Worm (Caenorhabditis elegans) whole organism, L1 larva: Measurements from ENCODE around the gene klp-12.

Experiments used
- F16B12.6 ChIP-seq: fragments of 150-350 bp; optimal IDR thresholded peaks from 2 replicates; lab custom pipeline; 2014; ENCODE audit warnings: missing biosample characterization, missing genetic modification characterization
- blmp-1 ChIP-seq: fragments of 150-350 bp; optimal IDR thresholded peaks from 2 replicates; lab custom pipeline; 2014; ENCODE audit warnings: missing biosample characterization, missing genetic modification characterization
- ceh-8 ChIP-seq: fragments of 200-800 bp; sonication (Bioruptor generic); optimal IDR thresholded peaks from 2 replicates; lab custom pipeline; 2018; ENCODE audit warnings: mild to moderate bottlenecking, missing genetic modification characterization, moderate library complexity, missing compliant biosample characterization
- ceh-88 ChIP-seq: fragments of 200-800 bp; sonication (Bioruptor generic); IDR thresholded peaks from 2 replicates; pipeline ENCODE4 v1.3.6; 2022; ENCODE audit warnings: missing genetic modification characterization, missing compliant biosample characterization
- ceh-90 ChIP-seq: sonication (generic microtip); optimal IDR thresholded peaks from 2 replicates; lab custom pipeline; 2016; ENCODE audit warnings: missing genetic modification characterization, missing compliant biosample characterization
- efl-1 ChIP-seq, 4 experiments: fragments of 150-350 bp; optimal IDR thresholded peaks in 3 of 4; peaks in 1 of 4; 1 replicate in 1 of 4; 2 replicates in 3 of 4; lab custom pipeline; 2014; ENCODE audit warnings: missing biosample characterization in 2 of 4, missing genetic modification characterization in 2 of 4, missing genetic modification reagents in 2 of 4
- efl-3 ChIP-seq: fragments of 200-800 bp; sonication (Bioruptor generic); optimal IDR thresholded peaks from 2 replicates; lab custom pipeline; 2018; ENCODE audit warnings: mild to moderate bottlenecking, missing genetic modification characterization, missing compliant biosample characterization
- egl-13 ChIP-seq: sonication (generic microtip); optimal IDR thresholded peaks from 2 replicates; lab custom pipeline; 2016; ENCODE audit warnings: missing genotype, missing genetic modification reagents, missing genetic modification characterization, missing compliant biosample characterization
- egl-27 ChIP-seq, 2 experiments: fragments of 150-350 bp in 1 of 2; sonication (generic microtip); optimal IDR thresholded peaks; 3 replicates each; lab custom pipeline; 2017 to 2018; ENCODE audit warnings: missing biosample characterization in 2 of 2, missing genetic modification characterization in 2 of 2, missing genetic modification reagents in 2 of 2
- fos-1 ChIP-seq: fragments of 150-350 bp; optimal IDR thresholded peaks from 2 replicates; lab custom pipeline; 2014; ENCODE audit warnings: missing biosample characterization, missing genetic modification characterization
- hlh-17 ChIP-seq: fragments of 200-800 bp; sonication (Bioruptor generic); optimal IDR thresholded peaks from 2 replicates; lab custom pipeline; 2018; ENCODE audit warnings: missing genetic modification characterization, mild to moderate bottlenecking, missing compliant biosample characterization, moderate library complexity, borderline replicate concordance
- hlh-4 ChIP-seq: sonication (generic microtip); optimal IDR thresholded peaks from 2 replicates; lab custom pipeline; 2016; ENCODE audit warnings: mild to moderate bottlenecking, missing genetic modification characterization, missing compliant biosample characterization
- hpl-2 ChIP-seq: fragments of 150-350 bp; optimal IDR thresholded peaks from 2 replicates; lab custom pipeline; 2014; ENCODE audit warnings: missing biosample characterization, missing genetic modification reagents, missing genetic modification characterization
- irx-1 ChIP-seq: sonication (generic microtip); optimal IDR thresholded peaks from 2 replicates; lab custom pipeline; 2016; ENCODE audit warnings: missing genetic modification characterization, missing compliant biosample characterization
- lin-14 ChIP-seq: fragments of 200-800 bp; sonication (Bioruptor generic); optimal IDR thresholded peaks from 2 replicates; lab custom pipeline; 2018; ENCODE audit warnings: mild to moderate bottlenecking, missing genetic modification characterization, moderate library complexity, missing compliant biosample characterization
- lin-35 ChIP-seq, 2 experiments: fragments of 150-350 bp; optimal IDR thresholded peaks; 2 replicates each; lab custom pipeline; 2014; ENCODE audit warnings: missing biosample characterization in 2 of 2, missing genetic modification characterization in 2 of 2, missing genetic modification reagents in 2 of 2
- lir-3 ChIP-seq: sonication (generic microtip); optimal IDR thresholded peaks from 2 replicates; lab custom pipeline; 2016; ENCODE audit warnings: mild to moderate bottlenecking, missing genetic modification characterization, moderate library complexity, missing compliant biosample characterization; ENCODE audit not compliant: poor library complexity
- mdl-1 ChIP-seq, 2 experiments: fragments of 150-350 bp; optimal IDR thresholded peaks; 2 replicates each; lab custom pipeline; 2014 to 2017; ENCODE audit warnings: missing biosample characterization in 2 of 2, missing genetic modification characterization in 2 of 2, inconsistent platforms in 1 of 2
- mef-2 ChIP-seq: fragments of 150-350 bp; optimal IDR thresholded peaks from 2 replicates; lab custom pipeline; 2014; ENCODE audit warnings: missing biosample characterization, missing genetic modification characterization
- mep-1 ChIP-seq: fragments of 150-350 bp; optimal IDR thresholded peaks from 2 replicates; lab custom pipeline; 2014; ENCODE audit warnings: missing biosample characterization, missing genetic modification characterization
- nhr-11 ChIP-seq: fragments of 150-350 bp; optimal IDR thresholded peaks from 2 replicates; lab custom pipeline; 2014; ENCODE audit warnings: missing biosample characterization, missing genetic modification characterization
- nhr-12 ChIP-seq: sonication (generic microtip); optimal IDR thresholded peaks from 2 replicates; lab custom pipeline; 2017; ENCODE audit warnings: missing biosample characterization, missing genetic modification characterization
- nhr-19 ChIP-seq: fragments of 200-800 bp; sonication (Bioruptor generic); conservative IDR thresholded peaks from 2 replicates; pipeline ENCODE4 v1.3.6; 2022; ENCODE audit warnings: missing genetic modification characterization, missing compliant biosample characterization
- nhr-20 ChIP-seq: sonication (generic microtip); optimal IDR thresholded peaks from 2 replicates; lab custom pipeline; 2016; ENCODE audit warnings: mild to moderate bottlenecking, missing genetic modification characterization, missing compliant biosample characterization
- nhr-28 ChIP-seq: fragments of 150-350 bp; optimal IDR thresholded peaks from 2 replicates; lab custom pipeline; 2014; ENCODE audit warnings: missing biosample characterization, missing genetic modification characterization
- nhr-47 ChIP-seq: sonication (generic microtip); optimal IDR thresholded peaks from 2 replicates; lab custom pipeline; 2016; ENCODE audit warnings: mild to moderate bottlenecking, missing genetic modification characterization, moderate library complexity, missing compliant biosample characterization
- nhr-71 ChIP-seq: sonication (generic microtip); optimal IDR thresholded peaks from 2 replicates; lab custom pipeline; 2016; ENCODE audit warnings: mild to moderate bottlenecking, missing genetic modification characterization, moderate library complexity, missing compliant biosample characterization
- nhr-77 ChIP-seq: fragments of 150-350 bp; optimal IDR thresholded peaks from 2 replicates; lab custom pipeline; 2014; ENCODE audit warnings: missing biosample characterization, missing genetic modification characterization
- nhr-85 ChIP-seq: sonication (generic microtip); peaks from one replicate; lab custom pipeline; 2016; ENCODE audit warnings: missing genetic modification characterization, inconsistent platforms, missing compliant biosample characterization
- nhr-90 ChIP-seq: sonication (generic microtip); optimal IDR thresholded peaks from 2 replicates; lab custom pipeline; 2016; ENCODE audit warnings: mild to moderate bottlenecking, missing genetic modification characterization, missing compliant biosample characterization; ENCODE audit not compliant: poor library complexity
- rnt-1 ChIP-seq: sonication (generic microtip); optimal IDR thresholded peaks from 2 replicates; lab custom pipeline; 2016; ENCODE audit warnings: mild to moderate bottlenecking, missing genetic modification characterization, moderate library complexity, missing compliant biosample characterization
- snpc-4 ChIP-seq: fragments of 150-350 bp; optimal IDR thresholded peaks from 2 replicates; lab custom pipeline; 2014; ENCODE audit warnings: missing biosample characterization, missing genetic modification characterization
- snu-23 ChIP-seq: sonication (generic microtip); optimal IDR thresholded peaks from 2 replicates; lab custom pipeline; 2016; ENCODE audit warnings: missing genetic modification characterization, missing compliant biosample characterization
- sox-4 ChIP-seq: sonication (generic microtip); optimal IDR thresholded peaks from 2 replicates; lab custom pipeline; 2016; ENCODE audit warnings: missing genetic modification characterization, missing compliant biosample characterization
- sptf-1 ChIP-seq: fragments of 150-350 bp; optimal IDR thresholded peaks from 2 replicates; lab custom pipeline; 2014; ENCODE audit warnings: missing biosample characterization, missing genetic modification characterization
- swsn-7 ChIP-seq: sonication (generic microtip); optimal IDR thresholded peaks from 2 replicates; lab custom pipeline; 2016; ENCODE audit warnings: missing genetic modification characterization, missing compliant biosample characterization
- tlp-1 ChIP-seq: fragments of 150-350 bp; optimal IDR thresholded peaks from 2 replicates; lab custom pipeline; 2014; ENCODE audit warnings: missing biosample characterization, missing genetic modification characterization
- unc-30 ChIP-seq: sonication (generic microtip); optimal IDR thresholded peaks from 2 replicates; lab custom pipeline; 2017; ENCODE audit warnings: missing biosample characterization, missing genetic modification characterization
- unc-62 ChIP-seq: fragments of 150-350 bp; optimal IDR thresholded peaks from 2 replicates; lab custom pipeline; 2014; ENCODE audit warnings: missing biosample characterization, missing genetic modification reagents, missing genetic modification characterization
- unc-86 ChIP-seq: sonication (generic microtip); optimal IDR thresholded peaks from 2 replicates; lab custom pipeline; 2016; ENCODE audit warnings: missing genetic modification characterization, missing compliant biosample characterization
- xbp-1 ChIP-seq: sonication (generic microtip); optimal IDR thresholded peaks from 2 replicates; lab custom pipeline; 2016; ENCODE audit warnings: missing genetic modification characterization, missing compliant biosample characterization
- ztf-11 ChIP-seq, 2 experiments: sonication (generic microtip); optimal IDR thresholded peaks; 2 replicates each; lab custom pipeline; 2016 to 2017; ENCODE audit warnings: missing genetic modification characterization in 2 of 2, missing biosample characterization in 1 of 2, missing compliant biosample characterization in 1 of 2

Gene klp-12

DNA sequence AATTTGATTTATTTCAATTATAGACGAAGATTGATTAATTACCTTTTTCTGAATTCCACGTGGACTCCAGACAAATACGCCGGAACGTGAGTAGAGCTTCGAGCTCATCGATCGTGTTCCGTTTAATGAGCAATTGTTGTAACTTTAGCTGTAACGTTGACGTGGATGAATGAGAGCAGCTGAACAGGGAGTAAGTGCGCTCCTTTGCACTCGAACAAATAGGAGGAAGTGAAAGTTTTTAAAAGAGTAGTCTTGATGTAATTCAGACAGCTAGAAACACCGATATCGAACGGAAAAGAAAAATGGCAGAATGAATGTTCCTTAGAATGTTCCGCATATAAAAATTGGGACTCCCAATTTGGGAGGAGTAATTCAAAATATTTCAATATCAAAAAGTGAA, 12.0 kb upstream of the klp-12 start, which contains the start of gene sec-31 (continued):
- no peak for TF ChIP-seq nhr-71 (tag; lab: Kevin White, UChicago)
- TF ChIP-seq lir-3 (tag; lab: Kevin White, UChicago) = no peak
- peak; percentile 49 to 85 for TF ChIP-seq lin-35 (GFP tag; optimal IDR thresholded peaks at IDR 0.05; lab: Kevin White, UChicago)
- TF ChIP-seq unc-30 = no peak
- TF ChIP-seq hlh-4 (tag; lab: Kevin White, UChicago) = no peak
- no peak for TF ChIP-seq ceh-88 (GFP tag; lab: Robert Waterston, UW)
- TF ChIP-seq nhr-12 (tag; lab: Kevin White, UChicago) = no peak
- TF ChIP-seq, all 84 proteins: peak for 8

DNA sequence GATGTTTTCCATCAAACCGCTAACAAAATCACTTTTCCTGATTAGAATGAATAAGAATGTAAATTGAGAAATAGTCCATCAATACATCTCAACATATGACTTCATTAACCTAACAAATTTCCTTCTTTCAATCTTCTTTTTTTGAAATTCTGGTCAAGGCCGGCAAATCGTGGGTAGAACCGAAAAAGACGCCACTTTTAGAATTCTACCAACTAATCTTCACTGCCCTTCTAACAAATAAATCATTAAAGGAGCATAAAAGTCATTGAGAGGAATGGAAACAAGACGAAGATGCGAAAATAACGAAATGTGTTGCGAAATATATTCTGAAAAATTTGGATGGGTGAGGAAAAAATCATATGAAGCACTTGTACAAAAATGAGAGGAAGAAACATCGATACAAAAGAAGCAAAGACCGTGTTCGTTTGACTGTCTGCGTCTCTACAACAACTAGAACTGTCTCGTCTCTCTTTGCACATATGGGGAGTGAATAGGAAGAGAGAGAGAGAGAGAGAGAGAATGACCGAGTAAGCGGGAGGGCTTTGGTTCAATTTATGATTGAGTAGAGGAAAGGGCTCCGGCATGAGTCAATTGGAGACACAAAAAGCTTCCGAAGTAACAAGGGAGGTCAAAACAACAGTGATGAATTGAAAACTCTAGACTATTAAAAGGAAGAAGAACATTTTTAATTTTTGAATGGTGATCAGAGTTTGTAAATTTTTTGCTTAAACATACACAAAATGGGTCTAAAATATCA, 4.3 kb upstream of the klp-12 start:
- TF ChIP-seq nhr-71 (tag; lab: Kevin White, UChicago) = peak; percentile 17
- peak; percentile 8 for TF ChIP-seq snu-23 (GFP tag; lab: Kevin White, UChicago)
- peak; percentile 38 for TF ChIP-seq lin-14 (GFP tag; lab: Kevin White, UChicago)
- no peak for TF ChIP-seq hlh-17 (GFP tag; lab: Kevin White, UChicago)
- no peak for TF ChIP-seq egl-13 (tag; lab: Kevin White, UChicago)
- TF ChIP-seq nhr-20 (tag; lab: Kevin White, UChicago) = peak; percentile 22
- no peak for TF ChIP-seq rnt-1 (tag; lab: Kevin White, UChicago)
- peak in 1 of 2 experiments; percentile 63 for TF ChIP-seq lin-35 (GFP tag; optimal IDR thresholded peaks at IDR 0.05; lab: Kevin White, UChicago)
- no peak for TF ChIP-seq mef-2 (tag; lab: Kevin White, UChicago)
- TF ChIP-seq blmp-1 (tag; lab: Kevin White, UChicago) = peak; percentile 23
- TF ChIP-seq nhr-90 (tag; lab: Kevin White, UChicago) = peak; percentile 2
- peak; percentile 16 to 29 for TF ChIP-seq efl-1 (optimal IDR thresholded peaks at IDR 0.05; lab: Kevin White, UChicago)
- peak in 1 of 2 experiments; percentile 91 for TF ChIP-seq efl-1 (GFP tag; optimal IDR thresholded peaks at IDR 0.05 in 1 of 2; lab: Kevin White, UChicago)
- no peak for TF ChIP-seq unc-62 (GFP tag; lab: Kevin White, UChicago)
- peak; percentile 34 for TF ChIP-seq mep-1 (tag; lab: Kevin White, UChicago)
- peak; percentile 43 for TF ChIP-seq hpl-2 (GFP tag; lab: Kevin White, UChicago)
- no peak for TF ChIP-seq irx-1 (tag; lab: Kevin White, UChicago)
- TF ChIP-seq nhr-85 (tag; lab: Kevin White, UChicago) = peak; percentile 79

DNA sequence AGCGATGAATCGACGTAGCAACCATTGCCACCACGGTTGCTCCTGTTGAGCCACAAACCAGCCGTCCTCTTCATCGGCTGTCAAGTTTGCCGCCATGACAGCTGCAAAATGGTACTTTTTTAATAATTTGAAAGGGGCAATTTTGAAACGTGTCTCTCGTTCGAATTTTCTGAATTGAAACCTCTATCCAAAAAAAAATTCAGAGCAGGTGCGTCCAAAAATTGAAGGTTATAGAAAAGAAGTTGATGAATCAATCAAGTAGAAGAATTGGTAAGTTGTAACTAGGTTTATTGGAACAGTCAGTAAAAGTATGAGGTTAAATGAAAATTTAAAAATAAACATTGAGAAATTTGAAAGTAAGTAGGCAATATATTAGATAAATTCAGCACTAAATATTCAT, 1.7 kb upstream of the klp-12 start, which contains the start of gene T01G1.4:
TSS of gene T01G1.4 (minus strand) at position 101 of the 400 bp plus-strand sequence.
- TF ChIP-seq nhr-77 (tag; lab: Kevin White, UChicago) (no peak), unc-86 (tag; lab: Kevin White, UChicago) (no peak), hpl-2 (GFP tag; lab: Kevin White, UChicago) (no peak), nhr-85 (tag; lab: Kevin White, UChicago) (peak; percentile 7)

DNA sequence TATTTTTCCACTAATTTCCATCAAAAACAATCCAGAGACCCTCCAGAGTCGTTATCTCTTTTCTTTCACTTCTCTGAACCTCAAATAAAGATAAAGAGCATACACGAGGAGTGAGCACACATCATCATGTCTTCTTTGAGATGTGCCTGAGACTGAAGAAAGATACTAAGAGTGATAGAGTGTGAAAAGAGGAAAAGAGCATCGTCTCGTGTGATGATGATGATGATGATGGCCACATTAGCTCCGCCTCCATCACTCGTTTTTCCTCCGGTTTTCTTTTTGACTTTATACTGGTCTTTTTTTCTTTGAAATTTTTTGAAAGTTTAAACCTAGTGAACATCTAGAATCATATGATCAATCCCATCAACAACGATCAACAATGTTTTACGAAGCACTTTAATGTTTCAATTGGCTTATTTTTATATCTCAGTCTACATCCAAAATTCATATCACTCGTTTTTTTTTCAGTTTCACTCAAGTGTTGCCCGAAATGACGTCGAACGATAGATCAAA, 5.7 kb downstream of the klp-12 start, which contains the start of gene T01G1.2:
TSS of gene T01G1.2 (plus strand) at position 463 of the 513 bp plus-strand sequence.
- TF ChIP-seq sptf-1 (tag; lab: Kevin White, UChicago) (no peak), rnt-1 (tag; lab: Kevin White, UChicago) (peak; percentile 61), mdl-1 (tag; optimal IDR thresholded peaks at IDR 0.05; lab: Kevin White, UChicago) (peak in 1 of 2 experiments; percentile 25), ceh-88 (GFP tag; lab: Robert Waterston, UW) (no peak), snpc-4 (tag; lab: Kevin White, UChicago) (no peak), ceh-90 (tag; lab: Kevin White, UChicago) (no peak), nhr-28 (no peak), efl-3 (GFP tag; lab: Kevin White, UChicago) (no peak), nhr-11 (tag; lab: Kevin White, UChicago) (no peak), nhr-77 (tag; lab: Kevin White, UChicago) (no peak), nhr-19 (GFP tag; lab: Robert Waterston, UW) (no peak), ceh-8 (GFP tag; lab: Kevin White, UChicago) (no peak), irx-1 (tag; lab: Kevin White, UChicago) (no peak), lin-14 (GFP tag; lab: Kevin White, UChicago) (peak; percentile 81), nhr-85 (tag; lab: Kevin White, UChicago) (no peak), tlp-1 (tag; lab: Kevin White, UChicago) (no peak), ztf-11 (tag; optimal IDR thresholded peaks at IDR 0.05; lab: Kevin White, UChicago) (no peak), nhr-47 (tag; lab: Kevin White, UChicago) (peak; percentile 39), egl-13 (tag; lab: Kevin White, UChicago) (peak; percentile 15), swsn-7 (peak; percentile 15), fos-1 (tag; lab: Kevin White, UChicago) (no peak), blmp-1 (tag; lab: Kevin White, UChicago) (no peak), xbp-1 (no peak), F16B12.6 (tag; lab: Kevin White, UChicago) (no peak), sox-4 (tag; lab: Kevin White, UChicago) (no peak), egl-27 (tag; optimal IDR thresholded peaks at IDR 0.05; lab: Kevin White, UChicago) (no peak), unc-86 (tag; lab: Kevin White, UChicago) (no peak)
